Worm (Caenorhabditis elegans): ENCODE measurements around the gene C17F4.8.

The C17F4.8 gene

ce11 chrII:3267815-3268214, 33.2 kb upstream of the C17F4.8 start (continued):
- TF ChIP-seq dve-1 (tag; optimal IDR thresholded peaks at IDR 0.05; ENCODE audit: insufficient read depth) (peak; percentile 27), gei-8 (GFP tag; optimal IDR thresholded peaks at IDR 0.05) (no peak), nhr-111 (GFP tag; optimal IDR thresholded peaks at IDR 0.05) (no peak), nhr-76 (tag; optimal IDR thresholded peaks at IDR 0.05) (no peak), daf-12 (tag; optimal IDR thresholded peaks at IDR 0.05) (no peak), unc-62 (GFP tag; optimal IDR thresholded peaks at IDR 0.05 in 1 of 2) (no peak), unc-62 (tag; optimal IDR thresholded peaks at IDR 0.05) (no peak), skn-1 (tag; optimal IDR thresholded peaks at IDR 0.05) (no peak), dmd-8 (GFP tag; IDR thresholded peaks at IDR 0.05) (0 out of 2 replicates have a peak, but pooled peaks have one; percentile 45), rbr-2 (tag; optimal IDR thresholded peaks at IDR 0.05) (no peak), hlh-30 (tag; optimal IDR thresholded peaks at IDR 0.05; ENCODE audit: insufficient read depth) (no peak), lin-29 (GFP tag; IDR thresholded peaks at IDR 0.05) (no peak), nhr-48 (tag; optimal IDR thresholded peaks at IDR 0.05) (no peak), snpc-1.2 (GFP tag; IDR thresholded peaks at IDR 0.05) (0 out of 2 replicates have a peak, but pooled peaks have one; percentile 45), mxl-3 (GFP tag; optimal IDR thresholded peaks at IDR 0.05) (no peak), set-16 (GFP tag; IDR thresholded peaks at IDR 0.05) (no peak), nhr-28 (tag; optimal IDR thresholded peaks at IDR 0.05) (no peak), hmg-1.1 (GFP tag; IDR thresholded peaks at IDR 0.05) (0 out of 2 replicates have a peak, but pooled peaks have one; percentile 10), nhr-77 (tag; optimal IDR thresholded peaks at IDR 0.05) (no peak), unc-130 (GFP tag; optimal IDR thresholded peaks at IDR 0.05) (no peak), zfp-3 (GFP tag; conservative IDR thresholded peaks at IDR 0.05) (0 out of 2 replicates have a peak, but pooled peaks have one; percentile 43), lin-38 (GFP tag; IDR thresholded peaks at IDR 0.05) (peak; percentile 56), tag-97 (GFP tag; IDR thresholded peaks at IDR 0.05) (no peak), mdt-29 (GFP tag; IDR thresholded peaks at IDR 0.05) (no peak), lin-15B (tag; optimal IDR thresholded peaks at IDR 0.05) (no peak), daf-16 (GFP tag; optimal IDR thresholded peaks at IDR 0.05) (peak in 1 of 2 experiments; percentile 21), daf-16 (tag; optimal IDR thresholded peaks at IDR 0.05) (no peak), ceh-20 (GFP tag; IDR thresholded peaks at IDR 0.05) (no peak), sdz-12 (GFP tag; optimal IDR thresholded peaks at IDR 0.05) (no peak), Y105C5A.15 (GFP tag; IDR thresholded peaks at IDR 0.05) (no peak), T26A8.4 (GFP tag; IDR thresholded peaks at IDR 0.05) (0 out of 2 replicates have a peak, but pooled peaks have one; percentile 26), ceh-82 (tag; optimal IDR thresholded peaks at IDR 0.05) (no peak), cey-2 (tag; optimal IDR thresholded peaks at IDR 0.05; ENCODE audit: borderline replicate concordance, insufficient read depth) (no peak), pqm-1 (tag; optimal IDR thresholded peaks at IDR 0.05) (no peak), nhr-10 (tag; optimal IDR thresholded peaks at IDR 0.05) (no peak), snpc-4 (tag; optimal IDR thresholded peaks at IDR 0.05) (no peak), duxl-1 (tag; optimal IDR thresholded peaks at IDR 0.05; ENCODE audit: poor library complexity) (peak; percentile 61), unc-39 (tag; optimal IDR thresholded peaks at IDR 0.05) (no peak), arid-1 (GFP tag; conservative IDR thresholded peaks at IDR 0.05) (no peak), F37D6.2 (tag; optimal IDR thresholded peaks at IDR 0.05) (no peak), nhr-11 (tag; optimal IDR thresholded peaks at IDR 0.05) (no peak), nhr-25 (tag; optimal IDR thresholded peaks at IDR 0.05; ENCODE audit: borderline replicate concordance, insufficient read depth) (no peak), aly-2 (tag; optimal IDR thresholded peaks at IDR 0.05) (no peak), hif-1 (tag; optimal IDR thresholded peaks at IDR 0.05) (no peak), ceh-62 (tag; optimal IDR thresholded peaks at IDR 0.05) (no peak), spr-1 (tag; optimal IDR thresholded peaks at IDR 0.05) (no peak), dmd-6 (GFP tag; IDR thresholded peaks at IDR 0.05) (peak; percentile 28; the same call in 1 of the 2 replicates), tra-1 (GFP tag; IDR thresholded peaks at IDR 0.05) (no peak), ztf-11 (tag; optimal IDR thresholded peaks at IDR 0.05) (no peak), F26F4.8 (GFP tag; conservative IDR thresholded peaks at IDR 0.05) (no peak), saeg-2 (GFP tag; IDR thresholded peaks at IDR 0.05) (no peak), T20F7.1 (GFP tag; optimal IDR thresholded peaks at IDR 0.05) (no peak)
